Fruit fly (Drosophila melanogaster) whole organism, embryonic: Measurements from ENCODE around the gene flfl.

ENCODE experiments used
- Abd-B ChIP-seq: fragments of 200-800 bp; sonication (Bioruptor generic); optimal IDR thresholded peaks from 2 replicates; lab custom pipeline; 2018; ENCODE audit warnings: missing biosample characterization, mild to moderate bottlenecking, missing genetic modification characterization, moderate library complexity
- Atf3 ChIP-seq: fragments of 200-800 bp; sonication (Bioruptor generic); optimal IDR thresholded peaks from 3 replicates; lab custom pipeline; 2016; ENCODE audit warnings: missing biosample characterization, missing genetic modification characterization
- C15 ChIP-seq: fragments of 200-800 bp; sonication (Bioruptor generic); IDR thresholded peaks from 3 replicates; pipeline ENCODE4 v1.3.6; 2022; ENCODE audit warnings: missing biosample characterization, missing genetic modification characterization
- CG10959 ChIP-seq: fragments of 200-800 bp; sonication (Bioruptor generic); IDR thresholded peaks from 2 replicates; pipeline ENCODE4 v1.3.6; 2022; ENCODE audit warnings: missing biosample characterization, missing genetic modification characterization
- CG11093 ChIP-seq: fragments of 200-800 bp; sonication (Bioruptor generic); IDR thresholded peaks from 3 replicates; pipeline ENCODE4 v1.3.6; 2022; ENCODE audit warnings: missing biosample characterization, missing genetic modification characterization
- CG12155 ChIP-seq: fragments of 200-800 bp; sonication (Bioruptor generic); optimal IDR thresholded peaks from 3 replicates; lab custom pipeline; 2016; ENCODE audit warnings: missing biosample characterization, missing genetic modification characterization
- CG15269 ChIP-seq: fragments of 200-800 bp; sonication (Bioruptor generic); optimal IDR thresholded peaks from 2 replicates; lab custom pipeline; 2018; ENCODE audit warnings: missing biosample characterization, mild to moderate bottlenecking, missing genetic modification characterization, moderate library complexity
- CG16813 ChIP-seq: fragments of 200-800 bp; sonication (Bioruptor generic); IDR thresholded peaks from 3 replicates; pipeline ENCODE4 v1.3.6; 2022; ENCODE audit warnings: missing biosample characterization, missing genetic modification characterization; ENCODE audit not compliant: partially characterized antibody
- CG17612 ChIP-seq: fragments of 200-800 bp; sonication (Bioruptor generic); IDR thresholded peaks from 2 replicates; pipeline ENCODE4 v1.3.6; 2022; ENCODE audit warnings: missing biosample characterization, missing genetic modification characterization
- CG17829 ChIP-seq: fragments of 200-800 bp; optimal IDR thresholded peaks from 2 replicates; lab custom pipeline; 2019; ENCODE audit warnings: missing biosample characterization, mild to moderate bottlenecking, missing genetic modification characterization, moderate library complexity
- CG18764 ChIP-seq: fragments of 200-800 bp; sonication (Bioruptor generic); optimal IDR thresholded peaks from 3 replicates; lab custom pipeline; 2016; ENCODE audit warnings: missing biosample characterization, missing genetic modification characterization
- CG2120 ChIP-seq: fragments of 200-800 bp; sonication (Bioruptor generic); optimal IDR thresholded peaks from 3 replicates; lab custom pipeline; 2016; ENCODE audit warnings: missing biosample characterization, missing genetic modification characterization
- CG33213 ChIP-seq: fragments of 200-800 bp; sonication (Bioruptor generic); optimal IDR thresholded peaks from 3 replicates; lab custom pipeline; 2016; ENCODE audit warnings: missing biosample characterization, missing genetic modification characterization
- CG33557 ChIP-seq: fragments of 200-800 bp; sonication (Bioruptor generic); optimal IDR thresholded peaks from 2 replicates; lab custom pipeline; 2019; ENCODE audit warnings: missing biosample characterization, mild to moderate bottlenecking, missing genetic modification characterization, moderate library complexity
- CG5245 ChIP-seq: fragments of 200-800 bp; sonication (Bioruptor generic); optimal IDR thresholded peaks from 3 replicates; lab custom pipeline; 2016; ENCODE audit warnings: missing biosample characterization, missing genetic modification characterization
- CG7987 ChIP-seq: fragments of 200-800 bp; sonication (Bioruptor generic); optimal IDR thresholded peaks from 2 replicates; lab custom pipeline; 2018; ENCODE audit warnings: missing biosample characterization, mild to moderate bottlenecking, missing genetic modification characterization, moderate library complexity
- CG8281 ChIP-seq: fragments of 200-800 bp; sonication (Bioruptor generic); optimal IDR thresholded peaks from 2 replicates; lab custom pipeline; 2018; ENCODE audit warnings: missing biosample characterization, mild to moderate bottlenecking, missing genetic modification characterization, moderate library complexity
- CG8359 ChIP-seq: fragments of 200-800 bp; sonication (Bioruptor generic); optimal IDR thresholded peaks from 2 replicates; lab custom pipeline; 2017; ENCODE audit warnings: missing biosample characterization, mild to moderate bottlenecking, missing genetic modification characterization, borderline replicate concordance
- CG8924 ChIP-seq: fragments of 200-800 bp; optimal IDR thresholded peaks from 3 replicates; lab custom pipeline; 2019; ENCODE audit warnings: missing biosample characterization, mild to moderate bottlenecking, missing genetic modification characterization, moderate library complexity
- CG9932 ChIP-seq: fragments of 200-800 bp; sonication (Bioruptor generic); IDR thresholded peaks from 2 replicates; pipeline ENCODE4 v1.3.6; 2022; ENCODE audit warnings: missing biosample characterization, missing genetic modification characterization
- Camta ChIP-seq: fragments of 200-800 bp; sonication (Bioruptor generic); optimal IDR thresholded peaks from 2 replicates; lab custom pipeline; 2016; ENCODE audit warnings: missing biosample characterization, missing genetic modification characterization
- Dad ChIP-seq: fragments of 200-800 bp; sonication (Bioruptor generic); optimal IDR thresholded peaks from 3 replicates; lab custom pipeline; 2016; ENCODE audit warnings: missing biosample characterization, missing genetic modification characterization
- Dip2 ChIP-seq: fragments of 200-800 bp; sonication (Bioruptor generic); IDR thresholded peaks from 2 replicates; pipeline ENCODE4 v1.3.6; 2022; ENCODE audit warnings: missing biosample characterization, missing genetic modification characterization
- Ets97D ChIP-seq: fragments of 200-800 bp; sonication (Bioruptor generic); optimal IDR thresholded peaks from 3 replicates; lab custom pipeline; 2016; ENCODE audit warnings: missing biosample characterization, missing genetic modification characterization
- Fer1 ChIP-seq: fragments of 200-800 bp; sonication (Bioruptor generic); optimal IDR thresholded peaks from 2 replicates; lab custom pipeline; 2017; ENCODE audit warnings: missing biosample characterization, mild to moderate bottlenecking, missing genetic modification characterization
- Lpt ChIP-seq: fragments of >200 bp; optimal IDR thresholded peaks from 2 replicates; lab custom pipeline; 2018; ENCODE audit warnings: missing biosample characterization, missing genetic modification characterization
- MTF-1 ChIP-seq: fragments of 200-800 bp; sonication (Bioruptor generic); optimal IDR thresholded peaks from 2 replicates; lab custom pipeline; 2018; ENCODE audit warnings: missing biosample characterization, mild to moderate bottlenecking, missing genetic modification characterization, borderline replicate concordance
- NC2α ChIP-seq: fragments of 200-800 bp; sonication (Bioruptor generic); optimal IDR thresholded peaks from 2 replicates; lab custom pipeline; 2016; ENCODE audit warnings: missing biosample characterization, missing genetic modification characterization
- Nf-YB ChIP-seq: fragments of 200-800 bp; sonication (Bioruptor generic); optimal IDR thresholded peaks from 3 replicates; lab custom pipeline; 2019; ENCODE audit warnings: missing biosample characterization, mild to moderate bottlenecking, missing genetic modification characterization, moderate library complexity
- Oaz ChIP-seq: fragments of 200-800 bp; sonication (Bioruptor generic); IDR thresholded peaks from 2 replicates; pipeline ENCODE4 v1.3.6; 2022; ENCODE audit warnings: missing biosample characterization, missing genetic modification characterization
- Optix ChIP-seq: fragments of 200-800 bp; sonication (Bioruptor generic); IDR thresholded peaks from 3 replicates; pipeline ENCODE4 v1.3.6; 2022; ENCODE audit warnings: missing biosample characterization, missing genetic modification characterization
- Sry-β ChIP-seq: fragments of 200-800 bp; sonication (Bioruptor generic); optimal IDR thresholded peaks from 2 replicates; lab custom pipeline; 2018; ENCODE audit warnings: missing biosample characterization, mild to moderate bottlenecking, missing genetic modification characterization, moderate library complexity
- Stat92E ChIP-seq, 3 experiments: fragments of >200 bp in 2 of 3; fragments of 200-800 bp in 1 of 3; sonication (Bioruptor generic) in 1 of 3; optimal IDR thresholded peaks; 2 replicates each; lab custom pipeline; 2017 to 2019; ENCODE audit warnings: missing biosample characterization in 3 of 3, missing genetic modification characterization in 3 of 3, mild to moderate bottlenecking in 1 of 3, moderate library complexity in 1 of 3
- Xbp1 ChIP-seq: fragments of 200-800 bp; sonication (Bioruptor generic); optimal IDR thresholded peaks from 3 replicates; lab custom pipeline; 2016; ENCODE audit warnings: missing biosample characterization, mild to moderate bottlenecking, missing genetic modification characterization
- ab ChIP-seq: fragments of 200-800 bp; sonication (Bioruptor generic); optimal IDR thresholded peaks from 2 replicates; lab custom pipeline; 2016; ENCODE audit warnings: missing biosample characterization, missing genetic modification characterization
- eve ChIP-seq, 2 experiments: fragments of >200 bp; optimal IDR thresholded peaks; 2 replicates each; lab custom pipeline; 2017; ENCODE audit warnings: missing biosample characterization in 2 of 2, missing genetic modification characterization in 2 of 2
- fd64A ChIP-seq: fragments of 200-800 bp; sonication (Bioruptor generic); optimal IDR thresholded peaks from 3 replicates; lab custom pipeline; 2018; ENCODE audit warnings: missing biosample characterization, mild to moderate bottlenecking, missing genetic modification characterization
- fd96Cb ChIP-seq: fragments of 200-800 bp; sonication (Bioruptor generic); optimal IDR thresholded peaks from 2 replicates; lab custom pipeline; 2018; ENCODE audit warnings: missing biosample characterization, mild to moderate bottlenecking, missing genetic modification characterization, moderate library complexity
- grn ChIP-seq: fragments of 200-800 bp; sonication (Bioruptor generic); optimal IDR thresholded peaks from 3 replicates; lab custom pipeline; 2017; ENCODE audit warnings: missing biosample characterization, missing genetic modification characterization
- hb ChIP-seq: fragments of 200-800 bp; sonication (Bioruptor generic); IDR thresholded peaks from 3 replicates; pipeline ENCODE4 v1.3.6; 2022; ENCODE audit warnings: missing biosample characterization, missing genetic modification characterization; ENCODE audit not compliant: partially characterized antibody
- her ChIP-seq: fragments of 200-800 bp; sonication (Bioruptor generic); optimal IDR thresholded peaks from 2 replicates; lab custom pipeline; 2016; ENCODE audit warnings: missing biosample characterization, missing genetic modification characterization
- lola ChIP-seq, 3 experiments: fragments of >200 bp in 2 of 3; fragments of 200-800 bp in 1 of 3; sonication (Bioruptor generic) in 1 of 3; optimal IDR thresholded peaks; 2 replicates each; lab custom pipeline; 2017 to 2019; ENCODE audit warnings: missing biosample characterization in 3 of 3, missing genetic modification characterization in 3 of 3, mild to moderate bottlenecking in 1 of 3, moderate library complexity in 1 of 3
- lov ChIP-seq, 2 experiments: fragments of 200-800 bp in 1 of 2; fragments of >200 bp in 1 of 2; sonication (Bioruptor generic) in 1 of 2; IDR thresholded peaks in 1 of 2; optimal IDR thresholded peaks in 1 of 2; 2 replicates in 1 of 2; 3 replicates in 1 of 2; pipeline versions ENCODE4 v1.3.6 to Lab custom; 2017 to 2022; ENCODE audit warnings: missing biosample characterization in 1 of 2, missing genetic modification characterization in 1 of 2
- pb ChIP-seq: fragments of 200-800 bp; sonication (Bioruptor generic); optimal IDR thresholded peaks from 3 replicates; lab custom pipeline; 2016; ENCODE audit warnings: missing biosample characterization, missing genetic modification characterization
- prd ChIP-seq, 3 experiments: fragments of >200 bp in 2 of 3; fragments of 200-800 bp in 1 of 3; sonication (Bioruptor generic) in 1 of 3; optimal IDR thresholded peaks in 2 of 3; IDR thresholded peaks in 1 of 3; 2 replicates in 2 of 3; 3 replicates in 1 of 3; pipeline versions ENCODE4 v1.3.6 to Lab custom; 2017 to 2022; ENCODE audit warnings: missing biosample characterization in 1 of 3, missing genetic modification characterization in 1 of 3
- pzg ChIP-seq: fragments of 200-800 bp; sonication (Bioruptor generic); optimal IDR thresholded peaks from 3 replicates; lab custom pipeline; 2018; ENCODE audit warnings: missing biosample characterization, mild to moderate bottlenecking, missing genetic modification characterization, moderate library complexity
- trem ChIP-seq: fragments of 200-800 bp; optimal IDR thresholded peaks from 3 replicates; lab custom pipeline; 2019; ENCODE audit warnings: missing biosample characterization, mild to moderate bottlenecking, missing genetic modification characterization, moderate library complexity
- yki ChIP-seq: fragments of >200 bp; optimal IDR thresholded peaks from 3 replicates; lab custom pipeline; 2018
- z ChIP-seq: fragments of 200-800 bp; sonication (Bioruptor generic); IDR thresholded peaks from 3 replicates; pipeline ENCODE4 v1.3.6; 2022; ENCODE audit warnings: missing biosample characterization, missing genetic modification characterization
- zen2 ChIP-seq: fragments of 200-800 bp; sonication (Bioruptor generic); IDR thresholded peaks from 3 replicates; pipeline ENCODE4 v1.3.6; 2022; ENCODE audit warnings: missing biosample characterization, missing genetic modification characterization; ENCODE audit not compliant: partially characterized antibody

Gene flfl

DNA sequence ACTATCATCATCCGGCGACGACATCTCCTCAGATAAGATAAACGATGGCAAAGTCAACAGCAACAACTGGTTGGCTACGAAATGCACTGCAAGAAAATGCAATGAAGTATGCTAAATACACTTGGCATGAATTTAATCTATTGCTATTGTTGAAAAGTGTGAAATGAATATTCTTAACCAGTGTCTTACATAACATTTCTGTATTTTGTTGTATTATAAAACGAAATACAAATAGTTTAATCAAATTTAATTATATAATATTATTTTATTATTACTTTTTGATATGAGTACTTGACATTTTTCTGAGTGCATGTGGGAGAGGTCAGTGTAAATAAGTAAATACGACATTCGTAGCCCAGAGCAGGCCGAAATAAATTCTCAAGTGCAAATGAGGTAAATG is 29.8 kb downstream of the flfl start (continued):
- TF ChIP-seq Nf-YB (GFP tag; lab: Kevin White, UChicago) (no peak), CG11093 (GFP tag; lab: Robert Waterston, UW) (no peak), Dad (GFP tag; lab: Kevin White, UChicago) (no peak), Sry-β (no peak), pb (no peak), CG33213 (GFP tag; lab: Kevin White, UChicago) (no peak), zen2 (no peak), C15 (GFP tag; lab: Robert Waterston, UW) (no peak), yki (no peak), Abd-B (GFP tag; lab: Kevin White, UChicago) (no peak), CG18764 (GFP tag; lab: Kevin White, UChicago) (no peak), CG17612 (no peak), lov (optimal IDR thresholded peaks at IDR 0.05; lab: Kevin White, UChicago) (no peak), lov (GFP tag; IDR thresholded peaks at IDR 0.05; lab: Robert Waterston, UW) (no peak), z (no peak), fd96Cb (tag; lab: Kevin White, UChicago) (peak; percentile 41), CG16813 (GFP tag; lab: Robert Waterston, UW) (no peak), CG9932 (GFP tag; lab: Robert Waterston, UW) (no peak), Xbp1 (GFP tag; lab: Kevin White, UChicago) (no peak), trem (tag; lab: Kevin White, UChicago) (peak; percentile 58), lola (GFP tag; optimal IDR thresholded peaks at IDR 0.05; lab: Kevin White, UChicago) (peak in 1 of 3 experiments; percentile 43), pzg (GFP tag; lab: Kevin White, UChicago) (no peak), prd (optimal IDR thresholded peaks at IDR 0.05; lab: Kevin White, UChicago) (no peak), prd (GFP tag; IDR thresholded peaks at IDR 0.05; lab: Robert Waterston, UW) (peak; percentile 65; the same call in 2 of the 3 replicates), CG33557 (peak; percentile 33), CG7987 (GFP tag; lab: Kevin White, UChicago) (no peak), Stat92E (GFP tag; optimal IDR thresholded peaks at IDR 0.05; lab: Kevin White, UChicago) (no peak), Dip2 (GFP tag; lab: Robert Waterston, UW) (no peak), her (GFP tag; lab: Kevin White, UChicago) (no peak), Ets97D (no peak), CG15269 (peak; percentile 28), CG12155 (GFP tag; lab: Kevin White, UChicago) (no peak), CG10959 (no peak), Lpt (GFP tag; lab: Kevin White, UChicago) (no peak), eve (GFP tag; optimal IDR thresholded peaks at IDR 0.05; lab: Kevin White, UChicago) (no peak), grn (no peak), Fer1 (GFP tag; lab: Kevin White, UChicago) (peak; percentile 30), Optix (no peak), NC2α (GFP tag; lab: Kevin White, UChicago) (no peak), fd64A (GFP tag; lab: Kevin White, UChicago) (no peak), CG8359 (peak; percentile 12), MTF-1 (no peak), Atf3 (GFP tag; lab: Kevin White, UChicago) (no peak), CG5245 (GFP tag; lab: Kevin White, UChicago) (no peak), CG8281 (no peak), CG8924 (peak; percentile 42), Oaz (GFP tag; lab: Robert Waterston, UW) (no peak), CG17829 (peak; percentile 68), hb (GFP tag; lab: Robert Waterston, UW) (no peak), ab (GFP tag; lab: Kevin White, UChicago) (no peak), CG2120 (no peak), Camta (GFP tag; lab: Kevin White, UChicago) (no peak)
